Worm (Caenorhabditis elegans): Measurements from ENCODE around the gene acbp-6.

ce11 chrII:11922757-11923538 is 50.6 kb downstream of the acbp-6 start:
- TF ChIP-seq med-1 (GFP tag; optimal IDR thresholded peaks at IDR 0.05; ENCODE audit: insufficient read depth), result no peak
- no peak for TF ChIP-seq flt-1 (GFP tag; IDR thresholded peaks at IDR 0.05)
- no peak for TF ChIP-seq ztf-29 (GFP tag; IDR thresholded peaks at IDR 0.05)
